Fruit fly (Drosophila melanogaster): Measurements from ENCODE around the gene CG5447.

CG5447 gene

DNA sequence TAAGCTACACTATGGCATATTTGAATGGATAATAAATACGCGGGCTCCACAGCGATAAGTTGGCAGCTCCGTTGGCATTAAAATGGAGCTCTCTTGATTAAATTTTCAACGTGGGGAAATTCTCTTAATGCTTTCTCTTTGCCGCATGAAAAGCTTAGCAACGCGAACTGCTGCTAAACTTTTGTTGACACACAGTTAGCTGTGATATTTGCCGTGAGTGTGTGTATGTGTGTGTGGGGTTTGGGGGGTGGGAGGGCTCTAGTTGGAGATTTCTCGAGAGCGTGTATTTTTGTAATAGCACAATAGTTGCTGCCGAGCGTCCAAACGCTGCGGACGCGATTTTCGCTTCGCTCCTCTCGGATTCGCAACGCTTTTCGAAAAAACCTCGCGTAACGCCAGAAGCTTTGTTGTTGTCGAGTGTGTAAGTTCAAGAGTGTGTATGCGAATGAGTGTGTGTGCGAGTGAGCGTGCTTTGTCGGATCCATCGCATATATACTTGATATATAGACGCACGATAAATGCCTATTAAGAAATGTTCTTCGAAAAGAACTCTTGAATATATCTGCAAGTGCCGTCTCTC lies 9.0 kb downstream of the CG5447 start, which contains the start of gene CG5455:
TSS of gene CG5455 (plus strand) at position 302 of the 580 bp plus-strand sequence.
- TF ChIP-seq Clk (GFP tag; optimal IDR thresholded peaks at IDR 0.05), result peak; percentile 89
- peak; percentile 86 for TF ChIP-seq CG7045 (GFP tag; optimal IDR thresholded peaks at IDR 0.05)
- TF ChIP-seq CG12768 (GFP tag; optimal IDR thresholded peaks at IDR 0.05), result peak; percentile 93
- peak; percentile 62 for TF ChIP-seq CG1620 (GFP tag; optimal IDR thresholded peaks at IDR 0.05)
- peak; percentile 82 for TF ChIP-seq CG7101 (tag; optimal IDR thresholded peaks at IDR 0.05)
- TF ChIP-seq toe (GFP tag; optimal IDR thresholded peaks at IDR 0.05), result peak; percentile 66
- peak; percentile 83 for TF ChIP-seq tj (GFP tag; optimal IDR thresholded peaks at IDR 0.05)
- peak; percentile 36 for TF ChIP-seq CG5204 (GFP tag; optimal IDR thresholded peaks at IDR 0.05)
- TF ChIP-seq CG33017 (tag; optimal IDR thresholded peaks at IDR 0.05), result peak; percentile 87
- peak; percentile 64 for TF ChIP-seq CG14711 (tag; optimal IDR thresholded peaks at IDR 0.05)
- peak; percentile 80 for TF ChIP-seq pad (GFP tag; optimal IDR thresholded peaks at IDR 0.05)
- TF ChIP-seq CG11617 (GFP tag; optimal IDR thresholded peaks at IDR 0.05), result peak; percentile 82
- TF ChIP-seq kay (GFP tag; ENCODE audit: borderline replicate concordance), result no peak
- TF ChIP-seq bab1 (GFP tag; optimal IDR thresholded peaks at IDR 0.05), result peak; percentile 90
- peak; percentile 87 for TF ChIP-seq Mnt (GFP tag; optimal IDR thresholded peaks at IDR 0.05)
- TF ChIP-seq cnc (optimal IDR thresholded peaks at IDR 0.05), result no peak
- peak; percentile 93 for TF ChIP-seq ovo (GFP tag; optimal IDR thresholded peaks at IDR 0.05)
- TF ChIP-seq cic (GFP tag; optimal IDR thresholded peaks at IDR 0.05), result peak; percentile 96
- TF ChIP-seq Hr96 (GFP tag; optimal IDR thresholded peaks at IDR 0.05), result peak; percentile 75
- peak; percentile 68 for TF ChIP-seq Crg-1 (GFP tag; optimal IDR thresholded peaks at IDR 0.05)

DNA sequence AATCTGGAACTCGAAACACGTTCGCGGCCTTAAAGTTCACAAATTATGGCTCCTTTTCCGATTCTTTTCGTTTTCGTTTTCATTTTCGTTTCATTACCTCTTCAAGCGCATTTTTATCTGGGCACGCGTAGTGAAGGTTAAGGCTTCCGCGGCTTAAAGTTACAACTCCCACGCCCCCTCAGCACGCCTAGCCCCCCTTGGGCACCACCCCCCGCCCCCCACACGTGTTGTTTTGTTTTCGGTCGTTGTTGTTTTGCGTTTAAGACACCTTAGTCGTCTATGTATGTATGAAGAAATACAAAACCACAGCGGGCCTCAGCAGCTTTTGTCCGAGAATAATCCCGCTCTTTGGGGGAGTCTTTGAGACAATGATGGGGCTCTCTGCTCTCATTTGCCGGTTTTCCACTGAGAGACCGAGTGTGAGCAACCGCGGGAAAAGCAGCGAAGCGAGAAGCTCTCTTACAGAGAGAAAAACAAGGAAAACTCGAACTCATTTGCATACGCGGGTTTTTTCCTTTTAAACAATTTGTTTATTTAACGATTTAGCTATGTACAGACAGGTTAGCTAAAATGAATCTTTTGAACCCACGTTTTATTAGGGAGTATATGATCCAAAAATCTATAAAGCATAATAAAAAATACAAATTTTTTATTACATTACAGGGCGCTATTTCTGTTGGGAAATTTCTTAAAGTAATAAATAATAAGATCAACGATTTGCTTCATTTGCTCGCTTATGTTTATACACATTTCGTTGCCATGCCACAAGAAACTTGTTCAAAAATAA lies 10.0 kb downstream of the CG5447 start:
- TF ChIP-seq cnc (optimal IDR thresholded peaks at IDR 0.05), result no peak
- TF ChIP-seq ovo (GFP tag; optimal IDR thresholded peaks at IDR 0.05), result no peak
- TF ChIP-seq CG12768 (GFP tag; optimal IDR thresholded peaks at IDR 0.05), result no peak
- no peak for TF ChIP-seq pad (GFP tag; optimal IDR thresholded peaks at IDR 0.05)
- TF ChIP-seq CG5204 (GFP tag; optimal IDR thresholded peaks at IDR 0.05), result no peak
- TF ChIP-seq Clk (GFP tag; optimal IDR thresholded peaks at IDR 0.05), result no peak
- TF ChIP-seq bab1 (GFP tag; optimal IDR thresholded peaks at IDR 0.05), result no peak
- no peak for TF ChIP-seq CG11617 (GFP tag; optimal IDR thresholded peaks at IDR 0.05)
- TF ChIP-seq Mnt (GFP tag; optimal IDR thresholded peaks at IDR 0.05), result no peak
- TF ChIP-seq kay (GFP tag; ENCODE audit: borderline replicate concordance), result no peak
- no peak for TF ChIP-seq CG7045 (GFP tag; optimal IDR thresholded peaks at IDR 0.05)
- TF ChIP-seq CG7101 (tag; optimal IDR thresholded peaks at IDR 0.05), result no peak
- no peak for TF ChIP-seq Hr96 (GFP tag; optimal IDR thresholded peaks at IDR 0.05)

DNA sequence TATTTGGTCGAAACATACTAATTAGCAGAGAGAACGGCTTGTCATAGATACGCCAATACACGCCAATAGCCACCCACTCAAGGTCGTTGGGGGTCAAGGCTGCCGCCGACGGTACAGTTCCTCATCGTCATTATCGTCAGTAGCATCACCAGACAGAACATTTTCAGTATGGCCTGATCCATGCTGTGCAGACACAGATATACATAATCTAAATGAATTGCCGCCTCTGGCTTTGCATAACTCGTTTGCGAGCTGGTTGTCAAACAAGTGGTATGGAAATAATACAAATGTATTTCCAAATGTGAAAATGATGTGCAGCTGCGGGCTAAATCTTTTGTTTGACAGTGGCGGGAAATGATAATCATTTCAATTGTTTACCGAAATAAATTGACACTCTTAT lies 10.8 kb downstream of the CG5447 start:
- TF ChIP-seq toe (GFP tag; optimal IDR thresholded peaks at IDR 0.05) (no peak), CG7101 (tag; optimal IDR thresholded peaks at IDR 0.05) (no peak), cic (GFP tag; optimal IDR thresholded peaks at IDR 0.05) (no peak), CG7045 (GFP tag; optimal IDR thresholded peaks at IDR 0.05) (no peak), bab1 (GFP tag; optimal IDR thresholded peaks at IDR 0.05) (no peak), CG1620 (GFP tag; optimal IDR thresholded peaks at IDR 0.05) (no peak), CG5204 (GFP tag; optimal IDR thresholded peaks at IDR 0.05) (no peak), Mnt (GFP tag; optimal IDR thresholded peaks at IDR 0.05) (no peak), CG14711 (tag; optimal IDR thresholded peaks at IDR 0.05) (no peak), Clk (GFP tag; optimal IDR thresholded peaks at IDR 0.05) (no peak), tj (GFP tag; optimal IDR thresholded peaks at IDR 0.05) (no peak), Hr96 (GFP tag; optimal IDR thresholded peaks at IDR 0.05) (no peak), kay (GFP tag; ENCODE audit: borderline replicate concordance) (no peak), Crg-1 (GFP tag; optimal IDR thresholded peaks at IDR 0.05) (no peak), CG12768 (GFP tag; optimal IDR thresholded peaks at IDR 0.05) (no peak)

DNA sequence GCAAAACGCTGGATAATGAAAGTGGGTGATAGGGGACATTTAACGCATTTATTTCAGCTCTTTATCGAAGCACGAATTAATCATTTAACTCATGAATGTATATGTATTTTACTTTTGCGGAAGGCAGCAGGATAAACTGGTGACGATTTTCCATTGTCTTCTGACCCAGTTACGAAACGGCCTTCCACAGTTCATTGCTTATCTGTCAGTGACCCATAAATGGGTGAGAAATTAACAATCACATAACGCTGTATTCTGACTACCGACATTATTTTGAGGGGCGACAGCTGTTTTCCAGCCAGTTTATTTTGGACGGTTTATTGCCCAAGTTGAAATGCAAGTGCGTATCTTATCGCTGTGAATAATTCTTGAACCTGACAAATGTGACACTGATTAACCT lies 11.2 kb downstream of the CG5447 start:
- TF ChIP-seq toe (GFP tag; optimal IDR thresholded peaks at IDR 0.05) (no peak), Mnt (GFP tag; optimal IDR thresholded peaks at IDR 0.05) (no peak), CG7045 (GFP tag; optimal IDR thresholded peaks at IDR 0.05) (no peak)

DNA sequence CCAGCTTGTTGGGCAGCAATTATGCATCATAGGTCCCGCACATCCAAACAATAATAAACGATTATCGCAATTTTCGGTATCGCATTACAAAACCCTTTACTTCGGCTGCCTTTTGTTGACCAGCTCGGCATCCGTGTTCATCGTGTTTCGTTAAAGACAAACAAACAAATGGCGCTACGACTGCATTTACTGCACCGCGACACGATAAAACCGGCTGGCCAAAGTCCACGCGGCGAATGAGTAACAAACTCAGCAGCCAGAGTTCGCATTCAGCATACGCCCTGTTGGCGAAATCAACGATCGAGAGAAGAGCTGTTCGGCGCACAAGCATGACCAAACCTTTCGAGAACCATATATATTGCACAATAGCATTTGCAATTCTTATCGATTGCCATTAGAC lies 12.0 kb downstream of the CG5447 start:
- TF ChIP-seq toe (GFP tag; optimal IDR thresholded peaks at IDR 0.05) (peak; percentile 9), Hr96 (GFP tag; optimal IDR thresholded peaks at IDR 0.05) (peak; percentile 49), CG14711 (tag; optimal IDR thresholded peaks at IDR 0.05) (no peak), Crg-1 (GFP tag; optimal IDR thresholded peaks at IDR 0.05) (no peak), Mnt (GFP tag; optimal IDR thresholded peaks at IDR 0.05) (peak; percentile 47), cnc (optimal IDR thresholded peaks at IDR 0.05) (no peak), kay (GFP tag; ENCODE audit: borderline replicate concordance) (peak; percentile 82), ovo (GFP tag; optimal IDR thresholded peaks at IDR 0.05) (no peak), Clk (GFP tag; optimal IDR thresholded peaks at IDR 0.05) (no peak), CG33017 (tag; optimal IDR thresholded peaks at IDR 0.05) (peak; percentile 4), pad (GFP tag; optimal IDR thresholded peaks at IDR 0.05) (no peak), cic (GFP tag; optimal IDR thresholded peaks at IDR 0.05) (peak; percentile 11), CG12768 (GFP tag; optimal IDR thresholded peaks at IDR 0.05) (peak; percentile 71), tj (GFP tag; optimal IDR thresholded peaks at IDR 0.05) (peak; percentile 21), CG11617 (GFP tag; optimal IDR thresholded peaks at IDR 0.05) (no peak)

DNA sequence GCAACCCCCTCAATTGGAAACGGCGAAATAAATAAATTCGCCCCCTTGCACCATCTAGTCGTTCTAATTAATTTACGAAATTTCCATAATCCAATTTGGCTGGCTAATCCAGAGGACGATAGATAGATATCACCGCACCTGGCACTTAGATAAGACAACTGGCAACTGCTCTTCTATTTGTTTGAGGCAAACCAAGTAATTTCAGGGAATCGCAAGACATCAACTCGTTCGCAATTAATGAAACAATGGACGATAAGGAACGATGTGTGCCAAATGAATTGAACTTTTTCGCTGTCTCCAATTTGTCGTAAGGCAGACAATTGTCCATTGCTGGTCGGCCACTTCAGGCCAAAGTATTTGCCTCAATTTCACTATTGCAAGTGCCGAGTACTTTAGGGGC lies 12.8 kb downstream of the CG5447 start:
- TF ChIP-seq kay (GFP tag; ENCODE audit: borderline replicate concordance), result peak; percentile 68
- no peak for TF ChIP-seq CG14711 (tag; optimal IDR thresholded peaks at IDR 0.05)

Measured in whole organism, adult.